Worm (Caenorhabditis elegans) whole organism, young adult: ENCODE measurements around the gene tmem-17.
A peak's percentile ranks its signal among the peaks of the same experiment; 100 is the strongest.

Source experiments
- B0261.1 ChIP-seq: sonication (generic microtip); optimal IDR thresholded peaks from 2 replicates; lab custom pipeline; 2016; ENCODE audit warnings: mild to moderate bottlenecking, missing genetic modification characterization, moderate library complexity, missing compliant biosample characterization
- F10E7.11 ChIP-seq: sonication (generic microtip); optimal IDR thresholded peaks from 2 replicates; lab custom pipeline; 2017; ENCODE audit warnings: mild to moderate bottlenecking, missing genetic modification characterization, moderate library complexity, missing compliant biosample characterization
- F22D6.2 ChIP-seq: sonication (generic microtip); optimal IDR thresholded peaks from 2 replicates; lab custom pipeline; 2016; ENCODE audit warnings: mild to moderate bottlenecking, missing genetic modification characterization, missing compliant biosample characterization
- F49E8.2 ChIP-seq: sonication (generic microtip); optimal IDR thresholded peaks from 3 replicates; lab custom pipeline; 2017; ENCODE audit warnings: missing genetic modification characterization, mild to moderate bottlenecking, missing compliant biosample characterization, antibody characterized with exemption, moderate library complexity; ENCODE audit not compliant: insufficient read depth
- F55B11.4 ChIP-seq: sonication (generic microtip); optimal IDR thresholded peaks from 2 replicates; lab custom pipeline; 2016; ENCODE audit warnings: missing compliant biosample characterization, missing genetic modification characterization, borderline replicate concordance; ENCODE audit not compliant: insufficient read depth
- F57A8.1 ChIP-seq: fragments of 200-800 bp; sonication (Bioruptor generic); optimal IDR thresholded peaks from 2 replicates; lab custom pipeline; 2018; ENCODE audit warnings: mild to moderate bottlenecking, missing genetic modification characterization, moderate library complexity, missing compliant biosample characterization
- T26A5.8 ChIP-seq: sonication (generic microtip); optimal IDR thresholded peaks from 2 replicates; lab custom pipeline; 2016; ENCODE audit warnings: missing genetic modification characterization, missing compliant biosample characterization
- Y53G8AR.9 ChIP-seq: fragments of 200-800 bp; sonication (Bioruptor generic); conservative IDR thresholded peaks from 2 replicates; pipeline ENCODE4 v1.3.6; 2022; ENCODE audit warnings: missing genetic modification reagents, missing genetic modification characterization, missing compliant biosample characterization
- ZK185.1 ChIP-seq: sonication (generic microtip); optimal IDR thresholded peaks from 2 replicates; lab custom pipeline; 2016; ENCODE audit warnings: mild to moderate bottlenecking, missing genetic modification characterization, missing compliant biosample characterization; ENCODE audit not compliant: poor library complexity, severe bottlenecking
- atf-7 ChIP-seq: sonication (generic microtip); optimal IDR thresholded peaks from 2 replicates; lab custom pipeline; 2017; ENCODE audit warnings: mild to moderate bottlenecking, missing genetic modification characterization, missing compliant biosample characterization
- attf-5 ChIP-seq: fragments of 200-800 bp; sonication (Bioruptor generic); optimal IDR thresholded peaks from 2 replicates; lab custom pipeline; 2018; ENCODE audit warnings: mild to moderate bottlenecking, missing genetic modification characterization, missing compliant biosample characterization
- bed-2 ChIP-seq: fragments of 200-800 bp; sonication (Bioruptor generic); IDR thresholded peaks from 2 replicates; pipeline ENCODE4 v1.3.6; 2022; ENCODE audit warnings: missing genetic modification reagents, missing genetic modification characterization, missing compliant biosample characterization
- ccch-3 ChIP-seq: fragments of 200-800 bp; sonication (Bioruptor generic); optimal IDR thresholded peaks from 2 replicates; lab custom pipeline; 2018; ENCODE audit warnings: mild to moderate bottlenecking, missing genetic modification characterization, missing compliant biosample characterization
- cebp-1 ChIP-seq, 2 experiments: fragments of 200-800 bp in 1 of 2; sonication (Bioruptor generic) in 1 of 2; sonication (generic microtip) in 1 of 2; IDR thresholded peaks in 1 of 2; optimal IDR thresholded peaks in 1 of 2; 2 replicates each; pipeline versions ENCODE4 v1.3.6 to Lab custom; 2017 to 2022; ENCODE audit warnings: missing compliant biosample characterization in 2 of 2, missing genetic modification characterization in 2 of 2, mild to moderate bottlenecking in 1 of 2, missing genetic modification reagents in 1 of 2, moderate library complexity in 1 of 2
- ceh-40 ChIP-seq: fragments of 200-800 bp; sonication (Bioruptor generic); IDR thresholded peaks from 2 replicates; pipeline ENCODE4 v1.3.6; 2022; ENCODE audit warnings: missing genetic modification characterization, missing compliant biosample characterization
- ceh-79 ChIP-seq: sonication (generic microtip); optimal IDR thresholded peaks from 2 replicates; lab custom pipeline; 2017; ENCODE audit warnings: mild to moderate bottlenecking, missing genetic modification characterization, missing compliant biosample characterization
- chd-7 ChIP-seq: sonication (generic microtip); optimal IDR thresholded peaks from 2 replicates; lab custom pipeline; 2016; ENCODE audit warnings: mild to moderate bottlenecking, missing genetic modification characterization, moderate library complexity, missing compliant biosample characterization
- dpl-1 ChIP-seq: fragments of 150-350 bp; optimal IDR thresholded peaks from 2 replicates; lab custom pipeline; 2014; ENCODE audit warnings: missing biosample characterization, missing genetic modification reagents, missing genetic modification characterization
- egl-18 ChIP-seq: fragments of 200-800 bp; sonication (Bioruptor generic); IDR thresholded peaks from 2 replicates; pipeline ENCODE4 v1.3.6; 2022; ENCODE audit warnings: missing genetic modification reagents, missing genetic modification characterization, missing compliant biosample characterization
- him-1 ChIP-seq: sonication (generic microtip); optimal IDR thresholded peaks from 2 replicates; lab custom pipeline; 2016; ENCODE audit warnings: missing genotype, missing genetic modification reagents, missing genetic modification characterization, missing compliant biosample characterization
- hmg-1.2 ChIP-seq: fragments of 200-800 bp; sonication (Bioruptor generic); IDR thresholded peaks from 2 replicates; pipeline ENCODE4 v1.3.6; 2022; ENCODE audit warnings: missing genetic modification reagents, missing genetic modification characterization, missing compliant biosample characterization
- hsf-1 ChIP-seq: fragments of 200-800 bp; sonication (Bioruptor generic); IDR thresholded peaks from 2 replicates; pipeline ENCODE4 v1.3.6; 2022; ENCODE audit warnings: missing genetic modification reagents, missing genetic modification characterization, missing compliant biosample characterization
- let-607 ChIP-seq, 2 experiments: fragments of 200-800 bp in 1 of 2; sonication (Bioruptor generic) in 1 of 2; sonication (generic microtip) in 1 of 2; optimal IDR thresholded peaks; 2 replicates each; lab custom pipeline; 2016 to 2018; ENCODE audit warnings: mild to moderate bottlenecking in 2 of 2, missing compliant biosample characterization in 2 of 2, missing genetic modification characterization in 2 of 2, moderate library complexity in 2 of 2, missing genotype in 1 of 2
- lin-40 ChIP-seq: sonication (generic microtip); optimal IDR thresholded peaks from 2 replicates; lab custom pipeline; 2016; ENCODE audit warnings: missing genetic modification characterization, mild to moderate bottlenecking, missing compliant biosample characterization, missing genotype, missing genetic modification reagents
- lin-54 ChIP-seq: fragments of 200-800 bp; sonication (Bioruptor generic); optimal IDR thresholded peaks from 2 replicates; lab custom pipeline; 2018; ENCODE audit warnings: mild to moderate bottlenecking, missing genetic modification characterization, missing compliant biosample characterization
- madf-6 ChIP-seq: fragments of 200-800 bp; sonication (Bioruptor generic); IDR thresholded peaks from 2 replicates; pipeline ENCODE4 v1.3.6; 2022; ENCODE audit warnings: missing genetic modification reagents, missing genetic modification characterization, missing compliant biosample characterization
- mcd-1 ChIP-seq: fragments of 200-800 bp; sonication (Bioruptor generic); IDR thresholded peaks from 2 replicates; pipeline ENCODE4 v1.3.6; 2022; ENCODE audit warnings: missing genetic modification reagents, missing genetic modification characterization, missing compliant biosample characterization
- mel-28 ChIP-seq: sonication (generic microtip); optimal IDR thresholded peaks from 2 replicates; lab custom pipeline; 2016; ENCODE audit warnings: borderline replicate concordance, mild to moderate bottlenecking, missing genetic modification characterization, missing compliant biosample characterization
- mxl-1 ChIP-seq: sonication (generic microtip); optimal IDR thresholded peaks from 2 replicates; lab custom pipeline; 2016; ENCODE audit warnings: missing genetic modification characterization, missing compliant biosample characterization
- nhr-80 ChIP-seq: sonication (generic microtip); optimal IDR thresholded peaks from 2 replicates; lab custom pipeline; 2016; ENCODE audit warnings: missing genetic modification characterization, missing compliant biosample characterization
- repo-1 ChIP-seq: sonication (generic microtip); optimal IDR thresholded peaks from 2 replicates; lab custom pipeline; 2017; ENCODE audit warnings: mild to moderate bottlenecking, missing genetic modification characterization, missing compliant biosample characterization
- sdz-38 ChIP-seq: sonication (generic microtip); optimal IDR thresholded peaks from 2 replicates; lab custom pipeline; 2016; ENCODE audit warnings: missing genotype, missing genetic modification characterization, missing compliant biosample characterization
- snpc-4 ChIP-seq, 5 experiments: fragments of 150-350 bp in 1 of 5; sonication (generic microtip) in 4 of 5; optimal IDR thresholded peaks; 2 replicates each; lab custom pipeline; 2014 to 2018; ENCODE audit warnings: missing genetic modification characterization in 5 of 5, missing biosample characterization in 3 of 5, antibody characterized with exemption in 2 of 5, mild to moderate bottlenecking in 2 of 5, missing compliant biosample characterization in 2 of 5, missing genotype in 2 of 5, moderate library complexity in 2 of 5, missing genetic modification reagents in 1 of 5
- somi-1 ChIP-seq: fragments of 200-800 bp; sonication (Bioruptor generic); optimal IDR thresholded peaks from 2 replicates; lab custom pipeline; 2018; ENCODE audit warnings: mild to moderate bottlenecking, missing genetic modification characterization, missing compliant biosample characterization
- tbp1 ChIP-seq: fragments of 200-800 bp; sonication (Bioruptor generic); optimal IDR thresholded peaks from 2 replicates; lab custom pipeline; 2018; ENCODE audit warnings: mild to moderate bottlenecking, missing genetic modification characterization, missing compliant biosample characterization
- ztf-6 ChIP-seq: fragments of 200-800 bp; sonication (Bioruptor generic); IDR thresholded peaks from 2 replicates; pipeline ENCODE4 v1.3.6; 2022; ENCODE audit warnings: missing genetic modification reagents, missing genetic modification characterization, missing compliant biosample characterization

tmem-17 gene

DNA sequence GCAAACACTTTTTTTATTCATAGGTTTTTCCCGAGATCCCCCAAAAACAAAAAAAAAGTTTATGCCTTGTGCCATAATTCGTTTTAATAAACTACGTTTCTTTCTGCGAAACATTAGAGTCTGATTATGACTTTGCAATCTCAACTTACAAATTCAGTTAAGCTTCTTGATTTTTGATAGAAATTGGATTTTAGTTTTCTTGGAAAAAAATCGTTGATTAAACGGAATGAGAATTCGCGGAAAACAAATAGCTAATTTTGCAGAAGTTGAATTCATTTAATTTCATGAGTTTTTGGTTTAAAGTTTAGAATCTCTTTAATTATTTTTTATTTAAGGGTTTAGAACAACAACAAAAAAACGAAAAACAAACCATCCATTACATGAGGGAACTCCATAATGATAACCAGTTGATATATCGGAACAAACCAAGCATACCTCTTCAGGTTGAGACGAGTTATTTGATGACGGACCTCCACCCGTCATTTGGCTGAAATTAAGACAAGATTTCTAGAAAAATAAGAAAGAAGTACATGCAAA is 44.9 kb downstream of the tmem-17 start, which contains the start of gene nhr-10:
Gene nhr-10, minus strand, starts transcription at position 487 of the 537 bp plus-strand sequence.
- TF ChIP-seq somi-1 (GFP tag; lab: Kevin White, UChicago), result no peak
- TF ChIP-seq egl-18 (GFP tag; lab: Robert Waterston, UW), result no peak
- no peak for TF ChIP-seq F55B11.4
- no peak for TF ChIP-seq sdz-38 (tag; lab: Kevin White, UChicago)
- TF ChIP-seq repo-1 (tag; lab: Kevin White, UChicago), result no peak
- TF ChIP-seq mxl-1 (tag; lab: Kevin White, UChicago), result no peak

DNA sequence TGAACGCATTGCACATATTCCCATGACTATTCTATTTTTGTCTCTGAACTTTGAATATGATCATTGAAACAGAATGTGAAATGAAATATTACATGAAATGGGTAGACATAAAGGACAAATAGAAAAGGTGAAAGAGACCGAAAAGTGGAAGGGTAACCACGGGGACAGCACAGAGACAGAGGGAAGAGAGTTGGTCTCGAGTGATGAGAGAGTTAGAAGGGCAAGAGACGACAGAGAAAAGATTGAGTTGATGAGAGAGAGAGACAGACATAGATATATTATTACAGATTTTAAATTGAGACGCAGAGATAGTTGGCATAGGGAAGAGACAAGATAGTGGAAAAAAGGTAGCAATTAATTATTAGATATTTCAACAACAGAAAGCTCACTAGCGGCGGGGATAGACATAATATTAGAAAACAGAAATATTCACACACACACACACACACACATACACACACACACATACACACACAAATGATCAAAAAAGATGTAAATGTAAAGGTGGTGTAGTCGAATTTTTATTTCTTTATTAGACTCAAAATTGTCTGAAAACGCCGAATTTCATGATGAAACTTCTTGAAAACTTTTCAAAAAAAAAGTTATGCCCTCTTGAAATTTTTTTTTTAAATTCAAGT is 46.7 kb downstream of the tmem-17 start:
- TF ChIP-seq dpl-1 (GFP tag; lab: Kevin White, UChicago) (no peak), nhr-80 (tag; lab: Kevin White, UChicago) (peak; percentile 69), snpc-4 (GFP tag; optimal IDR thresholded peaks at IDR 0.05; lab: Kevin White, UChicago) (no peak), snpc-4 (tag; optimal IDR thresholded peaks at IDR 0.05; lab: Kevin White, UChicago) (peak in 1 of 4 experiments; percentile 14), B0261.1 (no peak), lin-54 (GFP tag; lab: Kevin White, UChicago) (peak; percentile 35), tbp1 (peak; percentile 21), ceh-40 (GFP tag; lab: Robert Waterston, UW) (no peak), attf-5 (GFP tag; lab: Kevin White, UChicago) (peak; percentile 71), hmg-1.2 (GFP tag; lab: Robert Waterston, UW) (peak; percentile 79), ztf-6 (GFP tag; lab: Robert Waterston, UW) (no peak), madf-6 (GFP tag; lab: Robert Waterston, UW) (no peak), F10E7.11 (tag; lab: Kevin White, UChicago) (no peak), T26A5.8 (tag; lab: Kevin White, UChicago) (no peak), mel-28 (tag; lab: Kevin White, UChicago) (no peak), F49E8.2 (tag; lab: Kevin White, UChicago) (no peak), ceh-79 (tag; lab: Kevin White, UChicago) (no peak), cebp-1 (GFP tag; IDR thresholded peaks at IDR 0.05; lab: Robert Waterston, UW) (no peak), cebp-1 (tag; optimal IDR thresholded peaks at IDR 0.05; lab: Kevin White, UChicago) (peak; percentile 72), ccch-3 (GFP tag; lab: Kevin White, UChicago) (no peak), lin-40 (tag; lab: Kevin White, UChicago) (peak; percentile 46), ZK185.1 (peak; percentile 21), him-1 (tag; lab: Kevin White, UChicago) (no peak), mcd-1 (peak; percentile 33; the same call in 1 of the 2 replicates), bed-2 (GFP tag; lab: Robert Waterston, UW) (no peak), repo-1 (tag; lab: Kevin White, UChicago) (peak; percentile 21), Y53G8AR.9 (no peak)

DNA sequence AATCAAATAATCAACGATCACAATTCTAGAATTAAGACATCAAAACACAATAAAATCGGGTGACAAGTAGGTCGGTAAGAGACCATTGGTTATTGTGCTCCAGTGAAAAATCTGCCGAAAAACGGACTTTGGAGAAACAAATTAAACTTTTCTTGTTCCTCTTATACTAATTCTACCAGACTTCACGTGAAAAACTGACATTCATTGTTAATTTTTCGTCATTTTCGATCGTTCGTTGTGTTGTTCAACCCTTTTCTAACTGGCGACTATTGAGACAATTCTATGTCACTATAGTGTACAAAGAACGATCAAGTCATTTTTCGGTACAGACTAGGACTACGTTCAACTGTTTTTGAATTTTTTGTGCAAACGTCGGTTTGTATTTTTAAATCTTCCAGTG is 50.4 kb downstream of the tmem-17 start:
- TF ChIP-seq nhr-80 (tag; lab: Kevin White, UChicago) (peak; percentile 25), let-607 (tag; optimal IDR thresholded peaks at IDR 0.05; lab: Kevin White, UChicago) (peak in 1 of 2 experiments; percentile 35), him-1 (tag; lab: Kevin White, UChicago) (peak; percentile 51), Y53G8AR.9 (0 out of 2 replicates have a peak, but pooled peaks have one; percentile 13), repo-1 (tag; lab: Kevin White, UChicago) (peak; percentile 16), chd-7 (tag; lab: Kevin White, UChicago) (peak; percentile 15), cebp-1 (GFP tag; IDR thresholded peaks at IDR 0.05; lab: Robert Waterston, UW) (no peak), cebp-1 (tag; optimal IDR thresholded peaks at IDR 0.05; lab: Kevin White, UChicago) (no peak), F22D6.2 (tag; lab: Kevin White, UChicago) (no peak), atf-7 (peak; percentile 5), lin-40 (tag; lab: Kevin White, UChicago) (peak; percentile 29), F57A8.1 (GFP tag; lab: Kevin White, UChicago) (no peak), hsf-1 (GFP tag; lab: Robert Waterston, UW) (0 out of 2 replicates have a peak, but pooled peaks have one; percentile 37)
